Worm (Caenorhabditis elegans): ENCODE results near the gene F48B9.3.

DNA sequence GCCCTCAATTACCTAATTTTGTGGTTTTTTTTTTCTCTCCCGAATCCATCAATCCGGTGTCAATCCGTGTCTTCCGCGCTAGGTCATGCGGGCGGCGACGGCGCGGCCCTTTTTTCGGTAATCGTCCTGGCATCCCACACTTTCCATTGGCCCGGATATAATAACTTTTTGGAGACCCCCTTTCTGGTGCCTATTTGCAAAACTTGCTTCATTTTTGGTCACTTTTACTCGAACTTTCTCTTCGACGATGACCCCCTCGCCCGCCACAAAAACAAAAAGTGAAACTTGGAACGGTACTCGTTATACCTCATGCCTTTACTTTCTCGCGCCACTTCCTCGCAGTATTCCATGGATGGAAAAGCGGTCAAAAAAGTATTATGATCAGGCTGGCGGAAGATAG, 49.6 kb downstream of the F48B9.3 start:
- TF ChIP-seq dao-5 (tag; optimal IDR thresholded peaks at IDR 0.05) (no peak), him-1 (tag; optimal IDR thresholded peaks at IDR 0.05) (no peak)

Data from whole organism, L4/young adult.